Worm (Caenorhabditis elegans) whole organism, L4 larva: ENCODE data around the gene C45B2.3.

ENCODE experiments used
- F26F4.8 ChIP-seq: fragments of 200-800 bp; sonication (Bioruptor generic); conservative IDR thresholded peaks from 2 replicates; pipeline ENCODE4 v1.3.6; 2022; ENCODE audit warnings: missing genetic modification characterization, missing compliant biosample characterization
- T20F7.1 ChIP-seq: fragments of 200-800 bp; sonication (Bioruptor generic); optimal IDR thresholded peaks from 2 replicates; lab custom pipeline; 2018; ENCODE audit warnings: mild to moderate bottlenecking, missing genetic modification characterization, missing compliant biosample characterization
- T26A8.4 ChIP-seq: fragments of 200-800 bp; sonication (Bioruptor generic); IDR thresholded peaks from 2 replicates; pipeline ENCODE4 v1.3.6; 2022; ENCODE audit warnings: missing genetic modification characterization, missing compliant biosample characterization
- Y105C5A.15 ChIP-seq: fragments of 200-800 bp; sonication (Bioruptor generic); IDR thresholded peaks from 2 replicates; pipeline ENCODE4 v1.3.6; 2022; ENCODE audit warnings: missing genetic modification characterization, missing compliant biosample characterization
- Y48G9A.11 ChIP-seq: fragments of 200-800 bp; sonication (Bioruptor generic); IDR thresholded peaks from 2 replicates; pipeline ENCODE4 v1.3.6; 2022; ENCODE audit warnings: missing genetic modification reagents, missing genetic modification characterization, missing compliant biosample characterization
- ZK337.2 ChIP-seq: fragments of 200-800 bp; sonication (Bioruptor generic); IDR thresholded peaks from 2 replicates; pipeline ENCODE4 v1.3.6; 2022; ENCODE audit warnings: missing genetic modification reagents, missing genetic modification characterization, missing compliant biosample characterization
- aha-1 ChIP-seq: fragments of 150-350 bp; peaks from one replicate; lab custom pipeline; 2014; ENCODE audit warnings: missing biosample characterization, missing genetic modification characterization
- ceh-20 ChIP-seq: fragments of 200-800 bp; sonication (Bioruptor generic); IDR thresholded peaks from 2 replicates; pipeline ENCODE4 v1.3.6; 2022; ENCODE audit warnings: missing genetic modification reagents, missing genetic modification characterization, missing compliant biosample characterization
- ceh-62 ChIP-seq: sonication (generic microtip); optimal IDR thresholded peaks from 2 replicates; lab custom pipeline; 2017; ENCODE audit warnings: missing biosample characterization, missing genetic modification characterization
- daf-16 ChIP-seq, 3 experiments: sonication (generic microtip); optimal IDR thresholded peaks; 2 replicates each; lab custom pipeline; 2016 to 2017; ENCODE audit warnings: missing genetic modification characterization in 3 of 3, missing genetic modification reagents in 3 of 3, mild to moderate bottlenecking in 2 of 3, missing compliant biosample characterization in 2 of 3, missing biosample characterization in 1 of 3, moderate library complexity in 1 of 3
- dmd-6 ChIP-seq: fragments of 200-800 bp; sonication (Bioruptor generic); IDR thresholded peaks from 2 replicates; pipeline ENCODE4 v1.3.6; 2022; ENCODE audit warnings: missing genetic modification reagents, missing genetic modification characterization, missing compliant biosample characterization
- dpl-1 ChIP-seq: fragments of 150-350 bp; optimal IDR thresholded peaks from 2 replicates; lab custom pipeline; 2014; ENCODE audit warnings: missing biosample characterization, missing genetic modification reagents, missing genetic modification characterization
- duxl-1 ChIP-seq: sonication (generic microtip); optimal IDR thresholded peaks from 2 replicates; lab custom pipeline; 2016; ENCODE audit warnings: mild to moderate bottlenecking, missing genetic modification characterization, moderate library complexity, missing compliant biosample characterization; ENCODE audit not compliant: poor library complexity
- dve-1 ChIP-seq: sonication (generic microtip); optimal IDR thresholded peaks from 2 replicates; lab custom pipeline; 2017; ENCODE audit warnings: antibody characterized with exemption, mild to moderate bottlenecking, missing genetic modification characterization, missing compliant biosample characterization; ENCODE audit not compliant: insufficient read depth
- egl-27 ChIP-seq: sonication (generic microtip); optimal IDR thresholded peaks from 3 replicates; lab custom pipeline; 2017; ENCODE audit warnings: missing biosample characterization, missing genetic modification reagents, missing genetic modification characterization
- egl-43 ChIP-seq: fragments of 200-800 bp; sonication (Bioruptor generic); IDR thresholded peaks from 2 replicates; pipeline ENCODE4 v1.3.6; 2022; ENCODE audit warnings: missing genetic modification reagents, missing genetic modification characterization, missing compliant biosample characterization
- gei-8 ChIP-seq: fragments of 200-800 bp; sonication (Bioruptor generic); optimal IDR thresholded peaks from 2 replicates; lab custom pipeline; 2018; ENCODE audit warnings: mild to moderate bottlenecking, missing genetic modification characterization, missing compliant biosample characterization
- hlh-11 ChIP-seq: fragments of 200-800 bp; sonication (Bioruptor generic); optimal IDR thresholded peaks from 2 replicates; lab custom pipeline; 2018; ENCODE audit warnings: mild to moderate bottlenecking, missing genetic modification characterization, missing compliant biosample characterization
- lin-13 ChIP-seq: fragments of 150-350 bp; optimal IDR thresholded peaks from 2 replicates; lab custom pipeline; 2014; ENCODE audit warnings: missing biosample characterization, missing genetic modification reagents, missing genetic modification characterization
- lin-15B ChIP-seq: fragments of 150-350 bp; sonication (generic microtip); optimal IDR thresholded peaks from 3 replicates; lab custom pipeline; 2014; ENCODE audit warnings: missing biosample characterization, missing genetic modification characterization
- lin-38 ChIP-seq: fragments of 200-800 bp; sonication (Bioruptor generic); IDR thresholded peaks from 2 replicates; pipeline ENCODE4 v1.3.6; 2022; ENCODE audit warnings: missing genetic modification reagents, missing genetic modification characterization, missing compliant biosample characterization
- lsy-2 ChIP-seq, 2 experiments: fragments of 150-350 bp in 1 of 2; sonication (generic microtip) in 1 of 2; optimal IDR thresholded peaks; 2 replicates each; lab custom pipeline; 2014 to 2017; ENCODE audit warnings: missing biosample characterization in 2 of 2, missing genetic modification characterization in 2 of 2
- madf-5 ChIP-seq, 2 experiments: fragments of 200-800 bp; sonication (Bioruptor generic); IDR thresholded peaks; 2 replicates each; pipeline ENCODE4 v1.3.6; 2022; ENCODE audit warnings: missing compliant biosample characterization in 2 of 2, missing genetic modification characterization in 2 of 2
- mep-1 ChIP-seq: fragments of 150-350 bp; sonication (generic microtip); optimal IDR thresholded peaks from 3 replicates; lab custom pipeline; 2014; ENCODE audit warnings: missing biosample characterization, missing genetic modification characterization
- mxl-2 ChIP-seq: fragments of 200-800 bp; sonication (Bioruptor generic); conservative IDR thresholded peaks from 2 replicates; pipeline ENCODE4 v1.3.6; 2022; ENCODE audit warnings: missing genetic modification reagents, missing genetic modification characterization, missing compliant biosample characterization
- nhr-102 ChIP-seq: sonication (generic microtip); optimal IDR thresholded peaks from 2 replicates; lab custom pipeline; 2016; ENCODE audit warnings: mild to moderate bottlenecking, missing genetic modification characterization, moderate library complexity, missing compliant biosample characterization
- nhr-11 ChIP-seq: fragments of 150-350 bp; optimal IDR thresholded peaks from 2 replicates; lab custom pipeline; 2014; ENCODE audit warnings: missing biosample characterization, missing genetic modification characterization
- nhr-28 ChIP-seq: fragments of 150-350 bp; optimal IDR thresholded peaks from 2 replicates; lab custom pipeline; 2014; ENCODE audit warnings: missing biosample characterization, missing genetic modification characterization
- nhr-6 ChIP-seq: fragments of 150-350 bp; optimal IDR thresholded peaks from 2 replicates; lab custom pipeline; 2014; ENCODE audit warnings: missing biosample characterization, missing genetic modification characterization
- php-3 ChIP-seq: fragments of 200-800 bp; sonication (Bioruptor generic); IDR thresholded peaks from 2 replicates; pipeline ENCODE4 v1.3.6; 2022; ENCODE audit warnings: missing genetic modification reagents, missing genetic modification characterization, missing compliant biosample characterization
- pqm-1 ChIP-seq: sonication (generic microtip); optimal IDR thresholded peaks from 2 replicates; lab custom pipeline; 2017; ENCODE audit warnings: missing biosample characterization, missing genetic modification characterization
- skn-1 ChIP-seq: fragments of 150-350 bp; optimal IDR thresholded peaks from 2 replicates; lab custom pipeline; 2014; ENCODE audit warnings: missing biosample characterization, missing genetic modification characterization
- snpc-1.2 ChIP-seq: fragments of 200-800 bp; sonication (Bioruptor generic); IDR thresholded peaks from 2 replicates; pipeline ENCODE4 v1.3.6; 2022; ENCODE audit warnings: missing genetic modification reagents, missing genetic modification characterization, missing compliant biosample characterization
- snpc-4 ChIP-seq: fragments of 150-350 bp; optimal IDR thresholded peaks from 2 replicates; lab custom pipeline; 2014; ENCODE audit warnings: missing biosample characterization, missing genetic modification characterization
- spr-3 ChIP-seq: fragments of 200-800 bp; sonication (Bioruptor generic); optimal IDR thresholded peaks from 2 replicates; lab custom pipeline; 2018; ENCODE audit warnings: mild to moderate bottlenecking, missing genetic modification characterization, missing compliant biosample characterization
- unc-130 ChIP-seq: sonication (generic microtip); optimal IDR thresholded peaks from 2 replicates; lab custom pipeline; 2016; ENCODE audit warnings: missing genetic modification reagents, missing genetic modification characterization, missing compliant biosample characterization
- unc-39 ChIP-seq: sonication (generic microtip); optimal IDR thresholded peaks from 2 replicates; lab custom pipeline; 2017; ENCODE audit warnings: missing biosample characterization, missing genetic modification characterization
- zfp-3 ChIP-seq: fragments of 200-800 bp; sonication (Bioruptor generic); conservative IDR thresholded peaks from 2 replicates; pipeline ENCODE4 v1.3.6; 2022; ENCODE audit warnings: missing genetic modification reagents, missing genetic modification characterization, missing compliant biosample characterization
- ztf-11 ChIP-seq: fragments of 150-350 bp; optimal IDR thresholded peaks from 2 replicates; lab custom pipeline; 2014; ENCODE audit warnings: missing biosample characterization, missing genetic modification characterization
- ztf-7 ChIP-seq: fragments of 150-350 bp; optimal IDR thresholded peaks from 2 replicates; lab custom pipeline; 2014; ENCODE audit warnings: missing biosample characterization, missing genetic modification characterization

Gene C45B2.3

ce11 chrX:6091967-6092366 is 9.2 kb downstream of the C45B2.3 start, which contains the start of gene hsp-3 (continued):
- TF ChIP-seq zfp-3: peak; percentile 94
- TF ChIP-seq nhr-6 (tag; lab: Kevin White, UChicago): peak; percentile 96
- peak; percentile 65 for TF ChIP-seq ztf-7 (tag; lab: Kevin White, UChicago)
- TF ChIP-seq, all 104 proteins: peak for 77

ce11 chrX:6092533-6092932 is 9.8 kb downstream of the C45B2.3 start:
- TF ChIP-seq nhr-11 (tag; lab: Kevin White, UChicago) (no peak), ztf-11 (tag; lab: Kevin White, UChicago) (no peak), Y105C5A.15 (GFP tag; lab: Robert Waterston, UW) (no peak), F26F4.8 (GFP tag; lab: Robert Waterston, UW) (no peak), lin-13 (GFP tag; lab: Kevin White, UChicago) (no peak), T20F7.1 (GFP tag; lab: Kevin White, UChicago) (no peak), nhr-102 (tag; lab: Kevin White, UChicago) (no peak), lin-15B (tag; lab: Kevin White, UChicago) (no peak), hlh-11 (tag; lab: Kevin White, UChicago) (no peak)

ce11 chrX:6093046-6093445 is 10.3 kb downstream of the C45B2.3 start, which contains the start of gene C15H9.5:
TSS of gene C15H9.5 (plus strand) at chrX:6093300.
- no peak for TF ChIP-seq duxl-1 (tag; lab: Kevin White, UChicago)
- TF ChIP-seq pqm-1 (tag; lab: Kevin White, UChicago): peak; percentile 38
- no peak for TF ChIP-seq unc-130
- TF ChIP-seq lin-38 (GFP tag; lab: Robert Waterston, UW): peak; percentile 49
- TF ChIP-seq nhr-28 (tag; lab: Kevin White, UChicago): peak; percentile 33
- peak; percentile 56 for TF ChIP-seq dve-1 (tag; lab: Kevin White, UChicago)
- TF ChIP-seq lin-15B (tag; lab: Kevin White, UChicago): no peak
- TF ChIP-seq ceh-62 (tag; lab: Kevin White, UChicago): no peak
- TF ChIP-seq skn-1 (tag; lab: Kevin White, UChicago): no peak
- TF ChIP-seq unc-39 (tag; lab: Kevin White, UChicago): no peak
- TF ChIP-seq lsy-2 (tag; optimal IDR thresholded peaks at IDR 0.05; lab: Kevin White, UChicago): peak in 1 of 2 experiments; percentile 27
- TF ChIP-seq php-3 (GFP tag; lab: Robert Waterston, UW): no peak
- TF ChIP-seq gei-8 (GFP tag; lab: Kevin White, UChicago): no peak
- no peak for TF ChIP-seq daf-16 (GFP tag; optimal IDR thresholded peaks at IDR 0.05; lab: Kevin White, UChicago)
- TF ChIP-seq daf-16 (tag; optimal IDR thresholded peaks at IDR 0.05; lab: Kevin White, UChicago): peak; percentile 93
- no peak for TF ChIP-seq ZK337.2
- peak; percentile 43 for TF ChIP-seq aha-1 (tag; lab: Kevin White, UChicago)
- peak; percentile 48; the same call in 1 of the 2 replicates for TF ChIP-seq T26A8.4 (GFP tag; lab: Robert Waterston, UW)
- TF ChIP-seq spr-3 (GFP tag; lab: Kevin White, UChicago): no peak
- TF ChIP-seq snpc-1.2 (GFP tag; lab: Robert Waterston, UW): no peak
- peak; percentile 12 for TF ChIP-seq mep-1 (tag; lab: Kevin White, UChicago)
- no peak for TF ChIP-seq egl-27 (tag; lab: Kevin White, UChicago)
- no peak for TF ChIP-seq ceh-20 (GFP tag; lab: Robert Waterston, UW)
- TF ChIP-seq madf-5 (GFP tag; IDR thresholded peaks at IDR 0.05; lab: Robert Waterston, UW): no peak
- no peak for TF ChIP-seq ztf-7 (tag; lab: Kevin White, UChicago)
- no peak for TF ChIP-seq egl-43 (GFP tag; lab: Robert Waterston, UW)
- TF ChIP-seq dmd-6 (GFP tag; lab: Robert Waterston, UW): no peak
- no peak for TF ChIP-seq mxl-2 (GFP tag; lab: Robert Waterston, UW)
- TF ChIP-seq Y48G9A.11 (GFP tag; lab: Robert Waterston, UW): no peak
- TF ChIP-seq hlh-11 (tag; lab: Kevin White, UChicago): peak; percentile 47
- TF ChIP-seq dpl-1: no peak
- no peak for TF ChIP-seq snpc-4 (tag; lab: Kevin White, UChicago)
